Worm (Caenorhabditis elegans) whole organism, late embryonic: ENCODE results near the gene bath-31.

ENCODE experiments used
- ama-1 ChIP-seq: fragments of 150-350 bp; optimal IDR thresholded peaks from 2 replicates; lab custom pipeline; 2014
- ceh-18 ChIP-seq: sonication (generic microtip); optimal IDR thresholded peaks from 2 replicates; lab custom pipeline; 2016; ENCODE audit warnings: missing genetic modification characterization, missing compliant biosample characterization
- dmd-4 ChIP-seq: sonication (generic microtip); optimal IDR thresholded peaks from 2 replicates; lab custom pipeline; 2016; ENCODE audit warnings: borderline replicate concordance, missing genetic modification characterization, missing compliant biosample characterization
- hlh-6 ChIP-seq: sonication (generic microtip); optimal IDR thresholded peaks from 2 replicates; lab custom pipeline; 2016; ENCODE audit warnings: missing genotype, missing genetic modification characterization, missing compliant biosample characterization
- hlh-8 ChIP-seq: sonication (generic microtip); optimal IDR thresholded peaks from 2 replicates; lab custom pipeline; 2016; ENCODE audit warnings: missing genotype, missing genetic modification characterization, missing compliant biosample characterization
- nfya-1 ChIP-seq: sonication (generic microtip); optimal IDR thresholded peaks from 2 replicates; lab custom pipeline; 2017; ENCODE audit warnings: missing genetic modification characterization, mild to moderate bottlenecking, missing compliant biosample characterization, antibody characterized with exemption, moderate library complexity
- pha-4 ChIP-seq: fragments of 150-350 bp; optimal IDR thresholded peaks from 2 replicates; lab custom pipeline; 2018; ENCODE audit warnings: missing biosample characterization, missing genetic modification reagents, missing genetic modification characterization
- syd-9 ChIP-seq: sonication (generic microtip); optimal IDR thresholded peaks from 2 replicates; lab custom pipeline; 2016; ENCODE audit warnings: mild to moderate bottlenecking, missing genetic modification characterization, moderate library complexity, missing compliant biosample characterization

DNA sequence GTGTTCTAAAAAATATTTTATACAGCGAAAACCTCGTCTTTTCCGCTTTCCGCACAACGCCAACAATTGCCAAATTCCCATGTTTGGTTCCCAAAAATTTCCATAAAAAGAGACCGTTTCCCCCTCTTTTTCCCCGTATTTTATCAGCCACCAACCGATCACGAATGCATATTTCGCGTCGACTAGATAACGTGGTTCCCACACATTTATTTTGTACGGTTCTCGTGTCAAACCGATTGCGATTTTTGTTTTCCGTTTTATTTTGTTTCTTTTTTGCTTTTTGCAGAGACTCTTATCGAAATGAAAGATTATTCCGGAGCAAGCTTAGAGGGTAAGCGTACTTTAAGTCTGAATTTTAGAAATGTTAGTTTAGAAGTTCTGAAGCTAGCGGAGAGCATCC lies 10.8 kb upstream of the bath-31 start, which contains the start of gene C46E10.3:
- TF ChIP-seq pha-4 (tag; lab: Kevin White, UChicago) (no peak), nfya-1 (tag; lab: Kevin White, UChicago) (no peak), hlh-8 (tag; lab: Kevin White, UChicago) (no peak), dmd-4 (tag; lab: Kevin White, UChicago) (no peak), hlh-6 (tag; lab: Kevin White, UChicago) (no peak), ama-1 (lab: Kevin White, UChicago) (no peak), syd-9 (tag; lab: Kevin White, UChicago) (no peak), ceh-18 (tag; lab: Kevin White, UChicago) (no peak)
